Fruit fly (Drosophila melanogaster) whole organism, embryonic: Measurements from ENCODE around the gene mld.

Source experiments
- Aef1 ChIP-seq: fragments of 200-800 bp; sonication (Bioruptor generic); IDR thresholded peaks from 3 replicates; pipeline ENCODE4 v1.3.6; 2022; ENCODE audit warnings: missing biosample characterization, missing genetic modification characterization
- Atf6 ChIP-seq: fragments of 200-800 bp; sonication (Bioruptor generic); IDR thresholded peaks from 2 replicates; pipeline ENCODE4 v1.3.6; 2022; ENCODE audit warnings: missing biosample characterization, missing genetic modification characterization
- BEAF-32 ChIP-seq: fragments of 200-800 bp; sonication (Bioruptor generic); optimal IDR thresholded peaks from 3 replicates; lab custom pipeline; 2017; ENCODE audit warnings: missing biosample characterization, missing genetic modification characterization, mild to moderate bottlenecking, moderate library complexity, missing genetic modification reagents
- CG10959 ChIP-seq: fragments of 200-800 bp; sonication (Bioruptor generic); IDR thresholded peaks from 2 replicates; pipeline ENCODE4 v1.3.6; 2022; ENCODE audit warnings: missing biosample characterization, missing genetic modification characterization
- CG12236 ChIP-seq: fragments of 200-800 bp; sonication (Bioruptor generic); optimal IDR thresholded peaks from 2 replicates; lab custom pipeline; 2016; ENCODE audit warnings: missing biosample characterization, missing genetic modification characterization
- CG1233 ChIP-seq: fragments of 200-800 bp; sonication (Bioruptor generic); optimal IDR thresholded peaks from 4 replicates; lab custom pipeline; 2018; ENCODE audit warnings: missing biosample characterization, mild to moderate bottlenecking, missing genetic modification characterization
- CG12659 ChIP-seq: fragments of 200-800 bp; sonication (Bioruptor generic); optimal IDR thresholded peaks from 3 replicates; lab custom pipeline; 2017; ENCODE audit warnings: mild to moderate bottlenecking, missing biosample characterization, missing genetic modification reagents, missing genetic modification characterization
- CG17186 ChIP-seq: fragments of 200-800 bp; sonication (Bioruptor generic); optimal IDR thresholded peaks from 3 replicates; lab custom pipeline; 2017; ENCODE audit warnings: missing biosample characterization, missing genetic modification reagents, missing genetic modification characterization
- CG17385 ChIP-seq: fragments of 200-800 bp; sonication (Bioruptor generic); optimal IDR thresholded peaks from 3 replicates; lab custom pipeline; 2018; ENCODE audit warnings: missing biosample characterization, mild to moderate bottlenecking, missing genetic modification characterization
- CG17829 ChIP-seq: fragments of 200-800 bp; optimal IDR thresholded peaks from 2 replicates; lab custom pipeline; 2019; ENCODE audit warnings: missing biosample characterization, mild to moderate bottlenecking, missing genetic modification characterization, moderate library complexity
- CG1832 ChIP-seq: fragments of 200-800 bp; sonication (Bioruptor generic); optimal IDR thresholded peaks from 2 replicates; lab custom pipeline; 2017; ENCODE audit warnings: missing biosample characterization, mild to moderate bottlenecking, missing genetic modification characterization, inconsistent platforms
- CG31365 ChIP-seq: fragments of 200-800 bp; sonication (Bioruptor generic); optimal IDR thresholded peaks from 2 replicates; lab custom pipeline; 2018; ENCODE audit warnings: missing biosample characterization, mild to moderate bottlenecking, missing genetic modification characterization
- CG3281 ChIP-seq: fragments of 200-800 bp; sonication (Bioruptor generic); optimal IDR thresholded peaks from 3 replicates; lab custom pipeline; 2017; ENCODE audit warnings: missing biosample characterization, mild to moderate bottlenecking, missing genetic modification characterization
- CG34224 ChIP-seq: fragments of 200-800 bp; sonication (Bioruptor generic); IDR thresholded peaks from 3 replicates; pipeline ENCODE4 v1.3.6; 2022; ENCODE audit warnings: missing biosample characterization, missing genetic modification characterization; ENCODE audit not compliant: partially characterized antibody
- CG3726 ChIP-seq: fragments of 200-800 bp; sonication (Bioruptor generic); IDR thresholded peaks from 3 replicates; pipeline ENCODE4, ENCODE4 v1.3.6; 2022; ENCODE audit warnings: missing biosample characterization, missing genetic modification characterization
- CG3847 ChIP-seq: fragments of 200-800 bp; sonication (Bioruptor generic); IDR thresholded peaks from 2 replicates; pipeline ENCODE4 v1.3.6; 2022; ENCODE audit warnings: missing biosample characterization, missing genetic modification characterization
- CG6689 ChIP-seq: fragments of 200-800 bp; sonication (Bioruptor generic); IDR thresholded peaks from 2 replicates; pipeline ENCODE4 v1.3.6; 2022; ENCODE audit warnings: missing biosample characterization, missing genetic modification characterization
- CG6854 ChIP-seq: fragments of 200-800 bp; sonication (Bioruptor generic); optimal IDR thresholded peaks from 3 replicates; lab custom pipeline; 2017; ENCODE audit warnings: missing biosample characterization, mild to moderate bottlenecking, missing genetic modification characterization
- CG7786 ChIP-seq: fragments of 200-800 bp; sonication (Bioruptor generic); optimal IDR thresholded peaks from 2 replicates; lab custom pipeline; 2016; ENCODE audit warnings: missing biosample characterization, missing genetic modification characterization
- CG9215 ChIP-seq: fragments of 200-800 bp; sonication (Bioruptor generic); IDR thresholded peaks from 2 replicates; pipeline ENCODE4 v1.3.6; 2022; ENCODE audit warnings: missing biosample characterization, missing genetic modification characterization
- CrebB ChIP-seq: fragments of 200-800 bp; sonication (Bioruptor generic); optimal IDR thresholded peaks from 3 replicates; lab custom pipeline; 2018; ENCODE audit warnings: missing biosample characterization, mild to moderate bottlenecking, missing genetic modification characterization
- Dll ChIP-seq: fragments of 200-800 bp; sonication (Bioruptor generic); IDR thresholded peaks from 4 replicates; pipeline ENCODE4 v1.3.6; 2022; ENCODE audit warnings: missing biosample characterization, missing genetic modification characterization; ENCODE audit not compliant: partially characterized antibody
- Lhr ChIP-seq: fragments of 200-800 bp; sonication (Bioruptor generic); optimal IDR thresholded peaks from 3 replicates; lab custom pipeline; 2017; ENCODE audit warnings: mild to moderate bottlenecking, missing biosample characterization, missing genetic modification reagents, missing genetic modification characterization
- MBD-R2 ChIP-seq: fragments of 200-800 bp; sonication (Bioruptor generic); IDR thresholded peaks from 2 replicates; pipeline ENCODE4 v1.3.6; 2022; ENCODE audit warnings: missing biosample characterization, missing genetic modification characterization
- Med ChIP-seq: fragments of 200-800 bp; sonication (Bioruptor generic); peaks from one replicate; lab custom pipeline; 2016; ENCODE audit warnings: missing biosample characterization, missing genetic modification characterization, mild to moderate bottlenecking, inconsistent platforms, moderate library complexity
- Stat92E ChIP-seq, 3 experiments: fragments of >200 bp in 2 of 3; fragments of 200-800 bp in 1 of 3; sonication (Bioruptor generic) in 1 of 3; optimal IDR thresholded peaks; 2 replicates each; lab custom pipeline; 2017 to 2019; ENCODE audit warnings: missing biosample characterization in 3 of 3, missing genetic modification characterization in 3 of 3, mild to moderate bottlenecking in 1 of 3, moderate library complexity in 1 of 3
- Trl ChIP-seq, 3 experiments: fragments of >200 bp in 2 of 3; fragments of 200-800 bp in 1 of 3; sonication (Bioruptor generic) in 1 of 3; optimal IDR thresholded peaks; 2 replicates in 1 of 3; 3 replicates in 2 of 3; lab custom pipeline; 2016 to 2017; ENCODE audit warnings: missing biosample characterization in 1 of 3, missing genetic modification characterization in 1 of 3
- cg ChIP-seq: fragments of 200-800 bp; sonication (Bioruptor generic); optimal IDR thresholded peaks from 3 replicates; lab custom pipeline; 2019; ENCODE audit warnings: missing biosample characterization, mild to moderate bottlenecking, missing genetic modification characterization, moderate library complexity
- chm ChIP-seq: fragments of 200-800 bp; sonication (Bioruptor generic); IDR thresholded peaks from 2 replicates; pipeline ENCODE4 v1.3.6; 2022; ENCODE audit warnings: missing biosample characterization, missing genetic modification characterization
- dysf ChIP-seq: fragments of 200-800 bp; sonication (Bioruptor generic); IDR thresholded peaks from 3 replicates; pipeline ENCODE4 v1.3.6; 2022; ENCODE audit warnings: missing biosample characterization, missing genetic modification characterization
- gce ChIP-seq: fragments of 200-800 bp; sonication (Bioruptor generic); IDR thresholded peaks from 3 replicates; pipeline ENCODE4 v1.3.6; 2022; ENCODE audit warnings: missing biosample characterization, missing genetic modification characterization
- kni ChIP-seq: fragments of 200-800 bp; sonication (Bioruptor generic); optimal IDR thresholded peaks from 3 replicates; lab custom pipeline; 2017; ENCODE audit warnings: mild to moderate bottlenecking, missing biosample characterization, missing genetic modification reagents, missing genetic modification characterization
- mam ChIP-seq: fragments of 200-800 bp; sonication (Bioruptor generic); optimal IDR thresholded peaks from 3 replicates; lab custom pipeline; 2016; ENCODE audit warnings: missing biosample characterization, missing genetic modification characterization
- pros ChIP-seq: fragments of 200-800 bp; sonication (Bioruptor generic); optimal IDR thresholded peaks from 3 replicates; lab custom pipeline; 2019; ENCODE audit warnings: missing biosample characterization, mild to moderate bottlenecking, missing genetic modification characterization, moderate library complexity
- shn ChIP-seq: fragments of 200-800 bp; sonication (Bioruptor generic); optimal IDR thresholded peaks from 3 replicates; lab custom pipeline; 2016; ENCODE audit warnings: missing biosample characterization, missing genetic modification characterization
- tll ChIP-seq, 2 experiments: fragments of 200-800 bp in 1 of 2; fragments of >200 bp in 1 of 2; sonication (Bioruptor generic) in 1 of 2; optimal IDR thresholded peaks; 2 replicates each; lab custom pipeline; 2017 to 2019; ENCODE audit warnings: missing biosample characterization in 2 of 2, missing genetic modification characterization in 2 of 2, mild to moderate bottlenecking in 1 of 2, moderate library complexity in 1 of 2
- twi ChIP-seq: fragments of 200-800 bp; optimal IDR thresholded peaks from 2 replicates; lab custom pipeline; 2019; ENCODE audit warnings: missing biosample characterization, mild to moderate bottlenecking, missing genetic modification characterization, moderate library complexity

The mld gene

DNA sequence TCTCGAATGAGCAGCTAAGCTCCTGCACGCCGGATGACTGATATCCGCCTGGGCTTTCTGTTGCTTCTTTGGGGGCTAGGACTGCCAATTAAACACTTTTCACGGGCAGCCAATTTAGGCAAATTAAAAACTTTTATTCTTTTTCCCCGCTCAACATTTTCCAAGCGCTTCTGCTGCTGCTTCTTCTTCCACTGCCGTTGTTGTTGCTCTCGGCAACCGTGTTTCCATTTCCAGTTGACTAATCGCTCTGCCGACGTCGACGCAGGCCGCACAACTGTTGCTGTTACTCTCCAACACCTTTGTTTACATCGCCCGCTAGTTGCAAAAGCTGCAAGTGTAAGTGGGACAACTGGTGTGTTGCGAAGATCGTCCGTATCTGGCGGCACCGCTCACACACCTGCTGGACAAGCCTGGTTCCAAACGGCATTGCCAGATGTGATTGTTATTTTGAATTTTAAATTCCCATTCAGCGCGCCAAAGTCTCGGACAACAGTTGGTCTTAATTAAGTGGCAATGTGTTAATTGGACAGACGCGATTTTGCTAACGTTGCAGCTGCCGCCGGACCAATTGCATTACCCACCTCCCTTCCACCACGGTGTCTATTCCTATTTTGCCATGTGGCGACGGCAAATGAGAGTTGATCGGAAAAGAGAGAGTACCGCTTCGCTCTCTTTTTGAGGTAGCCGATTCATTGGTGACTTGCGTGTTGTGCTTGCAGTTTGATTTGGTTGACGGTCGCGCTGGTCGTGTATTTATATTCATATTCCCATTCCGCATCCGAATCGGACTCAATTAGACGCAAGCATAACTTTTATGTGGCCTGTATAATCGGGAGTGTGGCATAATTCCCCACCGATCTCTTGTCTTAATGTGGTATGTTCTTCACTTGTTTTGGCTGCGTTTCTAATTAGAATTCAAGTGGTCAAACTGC lies 44.7 kb downstream of the mld start, which contains the start of gene Wsck (continued):
- TF ChIP-seq Aef1 (GFP tag; lab: Robert Waterston, UW) (peak; percentile 23; the same call in 1 of the 3 replicates), tll (GFP tag; optimal IDR thresholded peaks at IDR 0.05; lab: Kevin White, UChicago) (peak in 1 of 2 experiments; percentile 62), CG10959 (GFP tag; lab: Robert Waterston, UW) (no peak), CG17829 (peak; percentile 21), CG12236 (GFP tag; lab: Kevin White, UChicago) (no peak), Trl (optimal IDR thresholded peaks at IDR 0.05; lab: Kevin White, UChicago) (peak; percentile 51 to 74), Trl (GFP tag; optimal IDR thresholded peaks at IDR 0.05; lab: Kevin White, UChicago) (peak; percentile 14), CG1832 (GFP tag; lab: Kevin White, UChicago) (peak; percentile 96), cg (GFP tag; lab: Kevin White, UChicago) (peak; percentile 13), Stat92E (GFP tag; optimal IDR thresholded peaks at IDR 0.05; lab: Kevin White, UChicago) (peak in 1 of 3 experiments; percentile 65), MBD-R2 (GFP tag; lab: Robert Waterston, UW) (peak; percentile 43; the same call in 1 of the 2 replicates), CG6689 (no peak), gce (no peak), CG34224 (peak; percentile 44; the same call in 1 of the 3 replicates), pros (GFP tag; lab: Kevin White, UChicago) (peak; percentile 13), CG1233 (GFP tag; lab: Kevin White, UChicago) (peak; percentile 9), CrebB (tag; lab: Kevin White, UChicago) (peak; percentile 35), CG12659 (GFP tag; lab: Kevin White, UChicago) (peak; percentile 31), kni (GFP tag; lab: Kevin White, UChicago) (peak; percentile 38), shn (peak; percentile 28), CG9215 (GFP tag; lab: Robert Waterston, UW) (peak; percentile 99), CG3281 (GFP tag; lab: Kevin White, UChicago) (peak; percentile 21), twi (peak; percentile 31), Dll (0 out of 4 replicates have a peak, but pooled peaks have one; percentile 28), CG17385 (GFP tag; lab: Kevin White, UChicago) (peak; percentile 91), CG17186 (peak; percentile 6), Med (GFP tag; lab: Kevin White, UChicago) (peak; percentile 79), mam (GFP tag; lab: Kevin White, UChicago) (no peak), CG6854 (GFP tag; lab: Kevin White, UChicago) (peak; percentile 7), CG3847 (GFP tag; lab: Robert Waterston, UW) (0 out of 2 replicates have a peak, but pooled peaks have one; percentile 24)

DNA sequence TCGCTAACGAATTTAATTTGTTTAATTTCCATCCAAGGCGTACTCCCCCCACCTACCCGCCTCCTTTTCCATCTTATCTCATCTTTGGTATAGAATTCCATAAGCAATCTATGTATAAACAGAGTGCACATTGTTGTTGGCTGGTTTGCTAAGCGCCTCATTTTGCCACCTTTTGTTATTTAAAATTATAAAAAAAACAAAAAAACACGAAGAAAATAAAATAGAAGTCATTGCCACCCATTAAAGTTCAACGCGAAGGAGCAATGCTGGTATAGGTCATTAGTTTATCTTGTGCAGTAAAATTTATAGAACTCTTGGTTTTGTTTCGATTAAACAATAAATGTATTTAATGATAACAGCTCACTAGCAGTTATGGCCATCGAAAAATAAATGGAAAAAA lies 48.9 kb downstream of the mld start:
- no peak for TF ChIP-seq CG6854 (GFP tag; lab: Kevin White, UChicago)
- no peak for TF ChIP-seq CG7786 (GFP tag; lab: Kevin White, UChicago)
- no peak for TF ChIP-seq CG3726
- TF ChIP-seq BEAF-32 (GFP tag; lab: Kevin White, UChicago), result no peak
- no peak for TF ChIP-seq chm (GFP tag; lab: Robert Waterston, UW)
- no peak for TF ChIP-seq dysf (GFP tag; lab: Robert Waterston, UW)
- no peak for TF ChIP-seq Lhr
- no peak for TF ChIP-seq CG31365
- no peak for TF ChIP-seq Atf6
